Fruit fly (Drosophila melanogaster) whole organism, adult: ENCODE data around the gene CG42821.

Experiments used
- CG11617 ChIP-seq: fragments of 200-800 bp; sonication (Bioruptor generic); optimal IDR thresholded peaks from 2 replicates; lab custom pipeline; 2017; ENCODE audit warnings: mild to moderate bottlenecking, missing biosample characterization, missing genetic modification reagents, missing genetic modification characterization
- CG12768 ChIP-seq: fragments of 200-800 bp; sonication (Bioruptor generic); optimal IDR thresholded peaks from 2 replicates; lab custom pipeline; 2017; ENCODE audit warnings: missing biosample characterization, missing genetic modification characterization, mild to moderate bottlenecking, moderate library complexity, missing genetic modification reagents
- CG14711 ChIP-seq: fragments of 200-800 bp; sonication (Bioruptor generic); optimal IDR thresholded peaks from 2 replicates; lab custom pipeline; 2018; ENCODE audit warnings: missing biosample characterization, mild to moderate bottlenecking, missing genetic modification characterization, moderate library complexity
- CG1620 ChIP-seq: fragments of 200-800 bp; sonication (Bioruptor generic); optimal IDR thresholded peaks from 2 replicates; lab custom pipeline; 2016; ENCODE audit warnings: missing biosample characterization, missing genetic modification characterization
- CG33017 ChIP-seq: fragments of 200-800 bp; sonication (Bioruptor generic); optimal IDR thresholded peaks from 2 replicates; lab custom pipeline; 2018; ENCODE audit warnings: missing biosample characterization, mild to moderate bottlenecking, missing genetic modification characterization, moderate library complexity
- CG5204 ChIP-seq: fragments of 200-800 bp; sonication (Bioruptor generic); optimal IDR thresholded peaks from 2 replicates; lab custom pipeline; 2016; ENCODE audit warnings: missing biosample characterization, missing genetic modification characterization
- CG7045 ChIP-seq: fragments of 200-800 bp; sonication (Bioruptor generic); optimal IDR thresholded peaks from 2 replicates; lab custom pipeline; 2017; ENCODE audit warnings: missing biosample characterization, mild to moderate bottlenecking, missing genetic modification characterization
- CG7101 ChIP-seq: fragments of 200-800 bp; sonication (Bioruptor generic); optimal IDR thresholded peaks from 2 replicates; lab custom pipeline; 2018; ENCODE audit warnings: missing biosample characterization, mild to moderate bottlenecking, missing genetic modification characterization, moderate library complexity
- Clk ChIP-seq: fragments of 200-800 bp; sonication (Bioruptor generic); optimal IDR thresholded peaks from 2 replicates; lab custom pipeline; 2017; ENCODE audit warnings: missing biosample characterization, missing genetic modification characterization
- Crg-1 ChIP-seq: fragments of 200-800 bp; sonication (Bioruptor generic); optimal IDR thresholded peaks from 2 replicates; lab custom pipeline; 2016; ENCODE audit warnings: missing biosample characterization, missing genetic modification characterization
- Hr96 ChIP-seq: fragments of 200-800 bp; sonication (Bioruptor generic); optimal IDR thresholded peaks from 2 replicates; lab custom pipeline; 2016; ENCODE audit warnings: missing biosample characterization, missing genetic modification characterization
- Mnt ChIP-seq: fragments of 200-800 bp; sonication (Bioruptor generic); optimal IDR thresholded peaks from 2 replicates; lab custom pipeline; 2016; ENCODE audit warnings: missing biosample characterization, mild to moderate bottlenecking, missing genetic modification characterization
- bab1 ChIP-seq: fragments of 200-800 bp; sonication (Bioruptor generic); optimal IDR thresholded peaks from 3 replicates; lab custom pipeline; 2019; ENCODE audit warnings: missing biosample characterization, mild to moderate bottlenecking, missing genetic modification characterization, moderate library complexity
- cic ChIP-seq: fragments of 200-800 bp; sonication (Bioruptor generic); optimal IDR thresholded peaks from 2 replicates; lab custom pipeline; 2017; ENCODE audit warnings: missing biosample characterization, mild to moderate bottlenecking, missing genetic modification characterization, moderate library complexity
- cnc ChIP-seq, 2 experiments: fragments of >200 bp; optimal IDR thresholded peaks; 2 replicates each; lab custom pipeline; 2017
- kay ChIP-seq: fragments of 200-800 bp; sonication (Bioruptor generic); peaks from one replicate; lab custom pipeline; 2016; ENCODE audit warnings: missing biosample characterization, missing genetic modification characterization, borderline replicate concordance
- ovo ChIP-seq: fragments of 200-800 bp; sonication (Bioruptor generic); optimal IDR thresholded peaks from 2 replicates; lab custom pipeline; 2016; ENCODE audit warnings: missing biosample characterization, missing genetic modification characterization
- pad ChIP-seq: fragments of 200-800 bp; sonication (Bioruptor generic); optimal IDR thresholded peaks from 3 replicates; lab custom pipeline; 2017; ENCODE audit warnings: missing biosample characterization, missing genetic modification characterization, mild to moderate bottlenecking, moderate library complexity, missing genetic modification reagents
- tj ChIP-seq: fragments of 200-800 bp; sonication (Bioruptor generic); optimal IDR thresholded peaks from 3 replicates; lab custom pipeline; 2017; ENCODE audit warnings: missing biosample characterization, mild to moderate bottlenecking, missing genetic modification characterization, moderate library complexity
- toe ChIP-seq: fragments of 200-800 bp; sonication (Bioruptor generic); optimal IDR thresholded peaks from 2 replicates; lab custom pipeline; 2016; ENCODE audit warnings: missing biosample characterization, missing genetic modification characterization

CG42821 gene

dm6 chr3R:17426265-17426664 lies 13.4 kb downstream of the CG42821 start:
- TF ChIP-seq CG1620 (no peak), ovo (GFP tag; lab: Kevin White, UChicago) (no peak), toe (GFP tag; lab: Kevin White, UChicago) (no peak), Clk (GFP tag; lab: Kevin White, UChicago) (no peak), CG7045 (GFP tag; lab: Kevin White, UChicago) (no peak), CG33017 (tag; lab: Kevin White, UChicago) (no peak), CG7101 (tag; lab: Kevin White, UChicago) (no peak), Mnt (GFP tag; lab: Kevin White, UChicago) (no peak), CG11617 (GFP tag; lab: Kevin White, UChicago) (no peak), CG14711 (tag; lab: Kevin White, UChicago) (no peak), pad (no peak), tj (GFP tag; lab: Kevin White, UChicago) (no peak), cic (no peak), cnc (optimal IDR thresholded peaks at IDR 0.05; lab: Kevin White, UChicago) (no peak), Crg-1 (GFP tag; lab: Kevin White, UChicago) (no peak), CG5204 (no peak), bab1 (no peak), Hr96 (no peak), kay (no peak)

- TF ChIP-seq toe (GFP tag; lab: Kevin White, UChicago) (no peak), Crg-1 (GFP tag; lab: Kevin White, UChicago) (no peak), Hr96 (no peak), CG33017 (tag; lab: Kevin White, UChicago) (no peak), CG14711 (tag; lab: Kevin White, UChicago) (no peak), CG7101 (tag; lab: Kevin White, UChicago) (no peak), cic (no peak), CG1620 (no peak), CG7045 (GFP tag; lab: Kevin White, UChicago) (no peak), pad (no peak), cnc (optimal IDR thresholded peaks at IDR 0.05; lab: Kevin White, UChicago) (no peak), CG5204 (no peak)
These were observed 17.6 kb downstream of the CG42821 start for dm6 chr3R:17430481-17430880.

- TF ChIP-seq CG11617 (GFP tag; lab: Kevin White, UChicago) (no peak), Crg-1 (GFP tag; lab: Kevin White, UChicago) (no peak), ovo (GFP tag; lab: Kevin White, UChicago) (no peak), CG14711 (tag; lab: Kevin White, UChicago) (no peak), Clk (GFP tag; lab: Kevin White, UChicago) (no peak), CG5204 (no peak), CG7045 (GFP tag; lab: Kevin White, UChicago) (no peak), kay (no peak), pad (no peak), CG1620 (no peak), bab1 (no peak), Mnt (GFP tag; lab: Kevin White, UChicago) (no peak), cic (no peak), Hr96 (no peak), CG12768 (GFP tag; lab: Kevin White, UChicago) (no peak), CG33017 (tag; lab: Kevin White, UChicago) (no peak), tj (GFP tag; lab: Kevin White, UChicago) (no peak)
These were observed 20.2 kb downstream of the CG42821 start for dm6 chr3R:17433117-17433516.

- peak; percentile 36 for TF ChIP-seq kay
- no peak for TF ChIP-seq CG14711 (tag; lab: Kevin White, UChicago)
These were observed 21.5 kb downstream of the CG42821 start, which contains the start of gene CG44090 for dm6 chr3R:17434330-17434729. TSS of gene CG44090 (minus strand) at chr3R:17434430.

dm6 chr3R:17440628-17441027 lies 27.8 kb downstream of the CG42821 start, which contains the start of gene CG14331:
TSS of gene CG14331 (minus strand) at chr3R:17440728.
- TF ChIP-seq Mnt (GFP tag; lab: Kevin White, UChicago) (no peak), toe (GFP tag; lab: Kevin White, UChicago) (no peak), kay (no peak), pad (no peak), cic (no peak), cnc (optimal IDR thresholded peaks at IDR 0.05; lab: Kevin White, UChicago) (no peak), CG7101 (tag; lab: Kevin White, UChicago) (no peak)

- TF ChIP-seq cnc (optimal IDR thresholded peaks at IDR 0.05; lab: Kevin White, UChicago): no peak
- TF ChIP-seq CG5204: no peak
- TF ChIP-seq CG1620: no peak
These were observed 34.7 kb downstream of the CG42821 start for dm6 chr3R:17447615-17448014.

- TF ChIP-seq Crg-1 (GFP tag; lab: Kevin White, UChicago) (no peak), cic (no peak), pad (no peak), CG12768 (GFP tag; lab: Kevin White, UChicago) (no peak), toe (GFP tag; lab: Kevin White, UChicago) (no peak), Mnt (GFP tag; lab: Kevin White, UChicago) (no peak), CG1620 (no peak), CG7101 (tag; lab: Kevin White, UChicago) (no peak), CG11617 (GFP tag; lab: Kevin White, UChicago) (no peak), CG5204 (no peak), CG7045 (GFP tag; lab: Kevin White, UChicago) (no peak), kay (no peak)
These were observed 35.9 kb downstream of the CG42821 start, which contains the start of gene Eh for dm6 chr3R:17448758-17449157. TSS of gene Eh (minus strand) at chr3R:17448858.
